Worm (Caenorhabditis elegans) whole organism, early embryonic: ENCODE measurements around the gene T23B12.6.

ENCODE experiments used
- ama-1 ChIP-seq: fragments of 150-350 bp; optimal IDR thresholded peaks from 2 replicates; lab custom pipeline; 2014
- ceh-36 ChIP-seq: sonication (generic microtip); optimal IDR thresholded peaks from 2 replicates; lab custom pipeline; 2016; ENCODE audit warnings: missing genetic modification characterization, inconsistent platforms, missing compliant biosample characterization

DNA sequence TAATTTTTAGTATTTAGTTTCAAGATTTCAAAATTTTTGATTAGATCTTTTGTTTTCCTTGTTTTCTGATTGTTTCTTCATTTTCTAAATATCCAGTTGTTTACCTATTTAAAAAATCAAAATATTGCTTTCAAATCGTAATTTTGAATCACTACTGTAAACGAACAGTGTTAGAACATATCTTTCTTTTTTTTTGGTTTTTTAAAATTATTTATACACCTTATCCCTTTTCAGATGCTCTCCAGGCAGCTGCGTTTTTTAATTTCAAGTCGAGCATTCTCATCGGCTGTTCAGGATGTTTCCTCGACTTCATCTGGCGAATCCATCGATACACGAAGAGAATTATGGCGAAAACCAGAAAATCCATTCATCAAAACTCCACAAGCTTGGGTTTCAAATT is 6.8 kb upstream of the T23B12.6 start, which contains the start of gene mrpl-4:
- TF ChIP-seq ama-1 (lab: Kevin White, UChicago) (no peak), ceh-36 (tag; lab: Kevin White, UChicago) (no peak)
